Worm (Caenorhabditis elegans) whole organism, L1 larva: ENCODE results near the gene ncx-1.

Source experiments
- C04F5.9 ChIP-seq: sonication (generic microtip); optimal IDR thresholded peaks from 2 replicates; lab custom pipeline; 2016; ENCODE audit warnings: missing genetic modification characterization, missing compliant biosample characterization
- C16A3.4 ChIP-seq: fragments of 150-350 bp; optimal IDR thresholded peaks from 2 replicates; lab custom pipeline; 2014; ENCODE audit warnings: missing biosample characterization, missing genetic modification characterization
- alr-1 ChIP-seq: fragments of 200-800 bp; sonication (Bioruptor generic); optimal IDR thresholded peaks from 2 replicates; lab custom pipeline; 2018; ENCODE audit warnings: borderline replicate concordance, mild to moderate bottlenecking, missing genetic modification characterization, missing compliant biosample characterization
- aly-2 ChIP-seq: fragments of 150-350 bp; optimal IDR thresholded peaks from 2 replicates; lab custom pipeline; 2014; ENCODE audit warnings: missing biosample characterization, missing genetic modification characterization
- ama-1 ChIP-seq: fragments of 150-350 bp; optimal IDR thresholded peaks from 2 replicates; lab custom pipeline; 2014
- blmp-1 ChIP-seq: fragments of 150-350 bp; optimal IDR thresholded peaks from 2 replicates; lab custom pipeline; 2014; ENCODE audit warnings: missing biosample characterization, missing genetic modification characterization
- ceh-8 ChIP-seq: fragments of 200-800 bp; sonication (Bioruptor generic); optimal IDR thresholded peaks from 2 replicates; lab custom pipeline; 2018; ENCODE audit warnings: mild to moderate bottlenecking, missing genetic modification characterization, moderate library complexity, missing compliant biosample characterization
- ceh-82 ChIP-seq, 3 experiments: fragments of 150-350 bp in 1 of 3; sonication (generic microtip) in 2 of 3; optimal IDR thresholded peaks; 2 replicates each; lab custom pipeline; 2014 to 2017; ENCODE audit warnings: missing biosample characterization in 3 of 3, missing genetic modification characterization in 3 of 3
- ceh-88 ChIP-seq: fragments of 200-800 bp; sonication (Bioruptor generic); IDR thresholded peaks from 2 replicates; pipeline ENCODE4 v1.3.6; 2022; ENCODE audit warnings: missing genetic modification characterization, missing compliant biosample characterization
- dpl-1 ChIP-seq, 3 experiments: fragments of 150-350 bp in 2 of 3; sonication (generic microtip) in 1 of 3; optimal IDR thresholded peaks; 2 replicates each; lab custom pipeline; 2014 to 2017; ENCODE audit warnings: missing biosample characterization in 3 of 3, missing genetic modification characterization in 3 of 3, missing genetic modification reagents in 3 of 3
- egl-27 ChIP-seq, 2 experiments: fragments of 150-350 bp in 1 of 2; sonication (generic microtip); optimal IDR thresholded peaks; 3 replicates each; lab custom pipeline; 2017 to 2018; ENCODE audit warnings: missing biosample characterization in 2 of 2, missing genetic modification characterization in 2 of 2, missing genetic modification reagents in 2 of 2
- elt-3 ChIP-seq, 6 experiments: fragments of 150-350 bp in 1 of 6; sonication (generic microtip); optimal IDR thresholded peaks; 2 replicates each; lab custom pipeline; 2017 to 2018; ENCODE audit warnings: missing biosample characterization in 6 of 6, missing genetic modification characterization in 6 of 6, inconsistent platforms in 1 of 6
- fkh-8 ChIP-seq: sonication (generic microtip); optimal IDR thresholded peaks from 2 replicates; lab custom pipeline; 2016; ENCODE audit warnings: mild to moderate bottlenecking, missing genetic modification characterization, missing compliant biosample characterization
- fos-1 ChIP-seq: fragments of 150-350 bp; optimal IDR thresholded peaks from 2 replicates; lab custom pipeline; 2014; ENCODE audit warnings: missing biosample characterization, missing genetic modification characterization
- hlh-17 ChIP-seq: fragments of 200-800 bp; sonication (Bioruptor generic); optimal IDR thresholded peaks from 2 replicates; lab custom pipeline; 2018; ENCODE audit warnings: missing genetic modification characterization, mild to moderate bottlenecking, missing compliant biosample characterization, moderate library complexity, borderline replicate concordance
- irx-1 ChIP-seq: sonication (generic microtip); optimal IDR thresholded peaks from 2 replicates; lab custom pipeline; 2016; ENCODE audit warnings: missing genetic modification characterization, missing compliant biosample characterization
- isw-1 ChIP-seq: fragments of 200-800 bp; sonication (Bioruptor generic); IDR thresholded peaks from 2 replicates; pipeline ENCODE4 v1.3.6; 2022; ENCODE audit warnings: missing genetic modification characterization, missing compliant biosample characterization
- jun-1 ChIP-seq: fragments of 150-350 bp; optimal IDR thresholded peaks from 2 replicates; lab custom pipeline; 2014; ENCODE audit warnings: missing biosample characterization, missing genetic modification reagents, missing genetic modification characterization
- lin-14 ChIP-seq: fragments of 200-800 bp; sonication (Bioruptor generic); optimal IDR thresholded peaks from 2 replicates; lab custom pipeline; 2018; ENCODE audit warnings: mild to moderate bottlenecking, missing genetic modification characterization, moderate library complexity, missing compliant biosample characterization
- lin-15B ChIP-seq: fragments of 150-350 bp; sonication (generic microtip); optimal IDR thresholded peaks from 3 replicates; lab custom pipeline; 2014; ENCODE audit warnings: missing biosample characterization, missing genetic modification characterization
- lin-39 ChIP-seq: fragments of 150-350 bp; optimal IDR thresholded peaks from 2 replicates; lab custom pipeline; 2014; ENCODE audit warnings: missing biosample characterization, missing genetic modification reagents, missing genetic modification characterization
- lir-3 ChIP-seq: sonication (generic microtip); optimal IDR thresholded peaks from 2 replicates; lab custom pipeline; 2016; ENCODE audit warnings: mild to moderate bottlenecking, missing genetic modification characterization, moderate library complexity, missing compliant biosample characterization; ENCODE audit not compliant: poor library complexity
- mab-9 ChIP-seq: fragments of 200-800 bp; sonication (Bioruptor generic); IDR thresholded peaks from 2 replicates; pipeline ENCODE4 v1.3.6; 2022; ENCODE audit warnings: missing genetic modification reagents, missing genetic modification characterization, missing compliant biosample characterization
- mdl-1 ChIP-seq, 2 experiments: fragments of 150-350 bp; optimal IDR thresholded peaks; 2 replicates each; lab custom pipeline; 2014 to 2017; ENCODE audit warnings: missing biosample characterization in 2 of 2, missing genetic modification characterization in 2 of 2, inconsistent platforms in 1 of 2
- mep-1 ChIP-seq: fragments of 150-350 bp; optimal IDR thresholded peaks from 2 replicates; lab custom pipeline; 2014; ENCODE audit warnings: missing biosample characterization, missing genetic modification characterization
- nhr-11 ChIP-seq: fragments of 150-350 bp; optimal IDR thresholded peaks from 2 replicates; lab custom pipeline; 2014; ENCODE audit warnings: missing biosample characterization, missing genetic modification characterization
- nhr-20 ChIP-seq: sonication (generic microtip); optimal IDR thresholded peaks from 2 replicates; lab custom pipeline; 2016; ENCODE audit warnings: mild to moderate bottlenecking, missing genetic modification characterization, missing compliant biosample characterization
- nhr-28 ChIP-seq: fragments of 150-350 bp; optimal IDR thresholded peaks from 2 replicates; lab custom pipeline; 2014; ENCODE audit warnings: missing biosample characterization, missing genetic modification characterization
- nhr-71 ChIP-seq: sonication (generic microtip); optimal IDR thresholded peaks from 2 replicates; lab custom pipeline; 2016; ENCODE audit warnings: mild to moderate bottlenecking, missing genetic modification characterization, moderate library complexity, missing compliant biosample characterization
- nhr-76 ChIP-seq: sonication (generic microtip); optimal IDR thresholded peaks from 2 replicates; lab custom pipeline; 2017; ENCODE audit warnings: missing biosample characterization, missing genetic modification characterization
- nhr-77 ChIP-seq: fragments of 150-350 bp; optimal IDR thresholded peaks from 2 replicates; lab custom pipeline; 2014; ENCODE audit warnings: missing biosample characterization, missing genetic modification characterization
- nhr-85 ChIP-seq: sonication (generic microtip); peaks from one replicate; lab custom pipeline; 2016; ENCODE audit warnings: missing genetic modification characterization, inconsistent platforms, missing compliant biosample characterization
- nhr-90 ChIP-seq: sonication (generic microtip); optimal IDR thresholded peaks from 2 replicates; lab custom pipeline; 2016; ENCODE audit warnings: mild to moderate bottlenecking, missing genetic modification characterization, missing compliant biosample characterization; ENCODE audit not compliant: poor library complexity
- pag-3 ChIP-seq: sonication (generic microtip); optimal IDR thresholded peaks from 2 replicates; lab custom pipeline; 2017; ENCODE audit warnings: missing genetic modification characterization, mild to moderate bottlenecking, missing compliant biosample characterization, antibody characterized with exemption, borderline replicate concordance; ENCODE audit not compliant: insufficient read depth
- pax-3 ChIP-seq: fragments of 200-800 bp; sonication (Bioruptor generic); optimal IDR thresholded peaks from 2 replicates; lab custom pipeline; 2018; ENCODE audit warnings: mild to moderate bottlenecking, missing genetic modification characterization, moderate library complexity, missing compliant biosample characterization
- pqm-1 ChIP-seq: sonication (generic microtip); optimal IDR thresholded peaks from 3 replicates; lab custom pipeline; 2017; ENCODE audit warnings: missing biosample characterization, missing genetic modification characterization
- rnt-1 ChIP-seq: sonication (generic microtip); optimal IDR thresholded peaks from 2 replicates; lab custom pipeline; 2016; ENCODE audit warnings: mild to moderate bottlenecking, missing genetic modification characterization, moderate library complexity, missing compliant biosample characterization
- snpc-4 ChIP-seq: fragments of 150-350 bp; optimal IDR thresholded peaks from 2 replicates; lab custom pipeline; 2014; ENCODE audit warnings: missing biosample characterization, missing genetic modification characterization
- snu-23 ChIP-seq: sonication (generic microtip); optimal IDR thresholded peaks from 2 replicates; lab custom pipeline; 2016; ENCODE audit warnings: missing genetic modification characterization, missing compliant biosample characterization
- sptf-1 ChIP-seq: fragments of 150-350 bp; optimal IDR thresholded peaks from 2 replicates; lab custom pipeline; 2014; ENCODE audit warnings: missing biosample characterization, missing genetic modification characterization
- sup-37 ChIP-seq: fragments of 200-800 bp; sonication (Bioruptor generic); optimal IDR thresholded peaks from 2 replicates; lab custom pipeline; 2018; ENCODE audit warnings: mild to moderate bottlenecking, missing genetic modification characterization, missing compliant biosample characterization
- swsn-7 ChIP-seq: sonication (generic microtip); optimal IDR thresholded peaks from 2 replicates; lab custom pipeline; 2016; ENCODE audit warnings: missing genetic modification characterization, missing compliant biosample characterization
- unc-30 ChIP-seq: sonication (generic microtip); optimal IDR thresholded peaks from 2 replicates; lab custom pipeline; 2017; ENCODE audit warnings: missing biosample characterization, missing genetic modification characterization
- xbp-1 ChIP-seq: sonication (generic microtip); optimal IDR thresholded peaks from 2 replicates; lab custom pipeline; 2016; ENCODE audit warnings: missing genetic modification characterization, missing compliant biosample characterization
- zag-1 ChIP-seq: fragments of 150-350 bp; optimal IDR thresholded peaks from 2 replicates; lab custom pipeline; 2014; ENCODE audit warnings: missing biosample characterization, missing genetic modification characterization
- ztf-11 ChIP-seq, 2 experiments: sonication (generic microtip); optimal IDR thresholded peaks; 2 replicates each; lab custom pipeline; 2016 to 2017; ENCODE audit warnings: missing genetic modification characterization in 2 of 2, missing biosample characterization in 1 of 2, missing compliant biosample characterization in 1 of 2

Gene ncx-1

ce11 chrV:20090698-20091313 is 29.7 kb downstream of the ncx-1 start, which contains the start of the genes dcs-1 and sec-23 (continued):
- TF ChIP-seq sptf-1 (tag; lab: Kevin White, UChicago) (no peak), blmp-1 (tag; lab: Kevin White, UChicago) (no peak), lir-3 (no peak), zag-1 (tag; lab: Kevin White, UChicago) (no peak), ceh-82 (tag; optimal IDR thresholded peaks at IDR 0.05; lab: Kevin White, UChicago) (peak in 1 of 3 experiments; percentile 20), hlh-17 (no peak), fos-1 (tag; lab: Kevin White, UChicago) (no peak), pag-3 (tag; lab: Kevin White, UChicago) (no peak), lin-15B (tag; lab: Kevin White, UChicago) (no peak), snpc-4 (tag; lab: Kevin White, UChicago) (no peak), ceh-8 (GFP tag; lab: Kevin White, UChicago) (no peak), ztf-11 (tag; optimal IDR thresholded peaks at IDR 0.05; lab: Kevin White, UChicago) (no peak), irx-1 (tag; lab: Kevin White, UChicago) (peak; percentile 11), isw-1 (no peak), unc-30 (tag; lab: Kevin White, UChicago) (no peak), alr-1 (tag; lab: Kevin White, UChicago) (no peak), snu-23 (peak; percentile 19), nhr-20 (tag; lab: Kevin White, UChicago) (no peak), mab-9 (GFP tag; lab: Robert Waterston, UW) (no peak), aly-2 (no peak), egl-27 (tag; optimal IDR thresholded peaks at IDR 0.05; lab: Kevin White, UChicago) (no peak), nhr-90 (tag; lab: Kevin White, UChicago) (no peak), nhr-77 (tag; lab: Kevin White, UChicago) (no peak), fkh-8 (tag; lab: Kevin White, UChicago) (peak; percentile 1), lin-39 (tag; lab: Kevin White, UChicago) (no peak), C04F5.9 (no peak), C16A3.4 (tag; lab: Kevin White, UChicago) (no peak), jun-1 (tag; lab: Kevin White, UChicago) (no peak), pqm-1 (tag; lab: Kevin White, UChicago) (no peak), elt-3 (tag; optimal IDR thresholded peaks at IDR 0.05; lab: Kevin White, UChicago) (no peak), nhr-28 (tag; lab: Kevin White, UChicago) (no peak), mep-1 (tag; lab: Kevin White, UChicago) (peak; percentile 33), swsn-7 (no peak), sup-37 (GFP tag; lab: Kevin White, UChicago) (no peak), xbp-1 (tag; lab: Kevin White, UChicago) (peak; percentile 18), ama-1 (no peak), pax-3 (no peak)

- peak; percentile 35 for TF ChIP-seq rnt-1 (tag; lab: Kevin White, UChicago)
Observed at ce11 chrV:20088340-20088739, 32.1 kb downstream of the ncx-1 start.

- TF ChIP-seq nhr-20 (tag; lab: Kevin White, UChicago) (no peak), ceh-88 (GFP tag; lab: Robert Waterston, UW) (no peak), mdl-1 (tag; optimal IDR thresholded peaks at IDR 0.05; lab: Kevin White, UChicago) (no peak), nhr-76 (no peak), ztf-11 (tag; optimal IDR thresholded peaks at IDR 0.05; lab: Kevin White, UChicago) (no peak), nhr-90 (tag; lab: Kevin White, UChicago) (no peak), dpl-1 (GFP tag; optimal IDR thresholded peaks at IDR 0.05; lab: Kevin White, UChicago) (no peak), lin-14 (GFP tag; lab: Kevin White, UChicago) (no peak), nhr-71 (no peak), nhr-85 (tag; lab: Kevin White, UChicago) (no peak), lin-39 (tag; lab: Kevin White, UChicago) (no peak), nhr-11 (no peak)
Observed at ce11 chrV:20087635-20088034, 32.8 kb downstream of the ncx-1 start, which contains the start of gene fre-1. TSS of gene fre-1 (minus strand) at chrV:20087735.
